Worm (Caenorhabditis elegans): Measurements from ENCODE around the gene fbxa-26.

- no peak for TF ChIP-seq nhr-12 (tag; optimal IDR thresholded peaks at IDR 0.05)
- no peak for TF ChIP-seq zag-1 (tag; optimal IDR thresholded peaks at IDR 0.05)
- no peak for TF ChIP-seq fkh-10 (GFP tag; optimal IDR thresholded peaks at IDR 0.05)
- no peak for TF ChIP-seq ces-1 (GFP tag; optimal IDR thresholded peaks at IDR 0.05)
- no peak for TF ChIP-seq ceh-82 (tag; optimal IDR thresholded peaks at IDR 0.05)
- TF ChIP-seq ztf-11 (tag; optimal IDR thresholded peaks at IDR 0.05), result no peak
Measured at ce11 chrIII:1374355-1374807, 32.1 kb upstream of the fbxa-26 start, which contains the start of gene Y82E9BR.20.
